Worm (Caenorhabditis elegans) whole organism, L4 larva: ENCODE measurements around the gene F49H6.12.

Source experiments
- F26F4.8 ChIP-seq: fragments of 200-800 bp; sonication (Bioruptor generic); conservative IDR thresholded peaks from 2 replicates; pipeline ENCODE4 v1.3.6; 2022; ENCODE audit warnings: missing genetic modification characterization, missing compliant biosample characterization
- F49E8.2 ChIP-seq: sonication (generic microtip); optimal IDR thresholded peaks from 2 replicates; lab custom pipeline; 2016; ENCODE audit warnings: missing compliant biosample characterization, mild to moderate bottlenecking, missing genetic modification characterization, borderline replicate concordance
- T26A8.4 ChIP-seq: fragments of 200-800 bp; sonication (Bioruptor generic); IDR thresholded peaks from 2 replicates; pipeline ENCODE4 v1.3.6; 2022; ENCODE audit warnings: missing genetic modification characterization, missing compliant biosample characterization
- aly-2 ChIP-seq: sonication (generic microtip); optimal IDR thresholded peaks from 2 replicates; lab custom pipeline; 2018; ENCODE audit warnings: missing biosample characterization, missing genetic modification characterization
- ceh-20 ChIP-seq: fragments of 200-800 bp; sonication (Bioruptor generic); IDR thresholded peaks from 2 replicates; pipeline ENCODE4 v1.3.6; 2022; ENCODE audit warnings: missing genetic modification reagents, missing genetic modification characterization, missing compliant biosample characterization
- ctbp-1 ChIP-seq: fragments of 200-800 bp; sonication (Bioruptor generic); IDR thresholded peaks from 2 replicates; pipeline ENCODE4 v1.3.6; 2022; ENCODE audit warnings: missing genetic modification reagents, missing genetic modification characterization, missing compliant biosample characterization
- daf-8 ChIP-seq: fragments of 200-800 bp; sonication (Bioruptor generic); IDR thresholded peaks from 2 replicates; pipeline ENCODE4 v1.3.6; 2022; ENCODE audit warnings: missing genetic modification characterization, missing compliant biosample characterization
- dmd-8 ChIP-seq: fragments of 200-800 bp; sonication (Bioruptor generic); IDR thresholded peaks from 2 replicates; pipeline ENCODE4 v1.3.6; 2022; ENCODE audit warnings: missing genetic modification characterization, missing compliant biosample characterization
- dpl-1 ChIP-seq: fragments of 150-350 bp; optimal IDR thresholded peaks from 2 replicates; lab custom pipeline; 2014; ENCODE audit warnings: missing biosample characterization, missing genetic modification reagents, missing genetic modification characterization
- dve-1 ChIP-seq: sonication (generic microtip); optimal IDR thresholded peaks from 2 replicates; lab custom pipeline; 2017; ENCODE audit warnings: antibody characterized with exemption, mild to moderate bottlenecking, missing genetic modification characterization, missing compliant biosample characterization; ENCODE audit not compliant: insufficient read depth
- gei-8 ChIP-seq: fragments of 200-800 bp; sonication (Bioruptor generic); optimal IDR thresholded peaks from 2 replicates; lab custom pipeline; 2018; ENCODE audit warnings: mild to moderate bottlenecking, missing genetic modification characterization, missing compliant biosample characterization
- hlh-11 ChIP-seq: fragments of 200-800 bp; sonication (Bioruptor generic); optimal IDR thresholded peaks from 2 replicates; lab custom pipeline; 2018; ENCODE audit warnings: mild to moderate bottlenecking, missing genetic modification characterization, missing compliant biosample characterization
- lim-7 ChIP-seq: fragments of 200-800 bp; sonication (Bioruptor generic); IDR thresholded peaks from 2 replicates; pipeline ENCODE4 v1.3.6; 2022; ENCODE audit warnings: missing genetic modification characterization, missing compliant biosample characterization
- lin-13 ChIP-seq: fragments of 150-350 bp; optimal IDR thresholded peaks from 2 replicates; lab custom pipeline; 2014; ENCODE audit warnings: missing biosample characterization, missing genetic modification reagents, missing genetic modification characterization
- lin-15B ChIP-seq: fragments of 150-350 bp; sonication (generic microtip); optimal IDR thresholded peaks from 3 replicates; lab custom pipeline; 2014; ENCODE audit warnings: missing biosample characterization, missing genetic modification characterization
- mdl-1 ChIP-seq, 2 experiments: fragments of 150-350 bp in 1 of 2; sonication (generic microtip) in 1 of 2; optimal IDR thresholded peaks; 2 replicates each; lab custom pipeline; 2014 to 2017; ENCODE audit warnings: missing biosample characterization in 2 of 2, missing genetic modification characterization in 2 of 2
- nhr-48 ChIP-seq: sonication (generic microtip); optimal IDR thresholded peaks from 2 replicates; lab custom pipeline; 2016; ENCODE audit warnings: mild to moderate bottlenecking, missing genetic modification characterization, missing compliant biosample characterization
- nhr-76 ChIP-seq: fragments of 150-350 bp; optimal IDR thresholded peaks from 2 replicates; lab custom pipeline; 2014; ENCODE audit warnings: missing biosample characterization, missing genetic modification characterization
- pha-4 ChIP-seq, 2 experiments: fragments of 150-350 bp in 1 of 2; fragments of 200-800 bp in 1 of 2; sonication (Bioruptor generic) in 1 of 2; IDR thresholded peaks in 1 of 2; optimal IDR thresholded peaks in 1 of 2; 2 replicates each; pipeline versions ENCODE4 v1.3.6 to Lab custom; 2014 to 2022; ENCODE audit warnings: missing genetic modification characterization in 2 of 2, missing genetic modification reagents in 2 of 2, missing biosample characterization in 1 of 2, missing compliant biosample characterization in 1 of 2
- rbr-2 ChIP-seq: sonication (generic microtip); optimal IDR thresholded peaks from 2 replicates; lab custom pipeline; 2016; ENCODE audit warnings: missing genotype, missing genetic modification characterization, missing compliant biosample characterization
- sdz-12 ChIP-seq: fragments of 200-800 bp; sonication (Bioruptor generic); optimal IDR thresholded peaks from 2 replicates; lab custom pipeline; 2018; ENCODE audit warnings: mild to moderate bottlenecking, missing genetic modification characterization, missing compliant biosample characterization
- set-16 ChIP-seq: fragments of 200-800 bp; sonication (Bioruptor generic); IDR thresholded peaks from 2 replicates; pipeline ENCODE4 v1.3.6; 2022; ENCODE audit warnings: missing genetic modification reagents, missing genetic modification characterization, missing compliant biosample characterization
- snpc-1.2 ChIP-seq: fragments of 200-800 bp; sonication (Bioruptor generic); IDR thresholded peaks from 2 replicates; pipeline ENCODE4 v1.3.6; 2022; ENCODE audit warnings: missing genetic modification reagents, missing genetic modification characterization, missing compliant biosample characterization
- spr-1 ChIP-seq: sonication (generic microtip); optimal IDR thresholded peaks from 2 replicates; lab custom pipeline; 2016; ENCODE audit warnings: mild to moderate bottlenecking, missing genetic modification characterization, missing compliant biosample characterization
- tag-97 ChIP-seq: fragments of 200-800 bp; sonication (Bioruptor generic); IDR thresholded peaks from 2 replicates; pipeline ENCODE4 v1.3.6; 2022; ENCODE audit warnings: missing genetic modification characterization, missing compliant biosample characterization
- unc-130 ChIP-seq: sonication (generic microtip); optimal IDR thresholded peaks from 2 replicates; lab custom pipeline; 2016; ENCODE audit warnings: missing genetic modification reagents, missing genetic modification characterization, missing compliant biosample characterization
- unc-62 ChIP-seq, 3 experiments: fragments of 150-350 bp in 1 of 3; sonication (generic microtip); optimal IDR thresholded peaks in 2 of 3; peaks in 1 of 3; 1 replicate in 1 of 3; 2 replicates in 2 of 3; lab custom pipeline; 2014 to 2017; ENCODE audit warnings: missing biosample characterization in 3 of 3, missing genetic modification characterization in 3 of 3, missing genetic modification reagents in 3 of 3, missing genotype in 1 of 3
- zfp-3 ChIP-seq: fragments of 200-800 bp; sonication (Bioruptor generic); conservative IDR thresholded peaks from 2 replicates; pipeline ENCODE4 v1.3.6; 2022; ENCODE audit warnings: missing genetic modification reagents, missing genetic modification characterization, missing compliant biosample characterization
- zip-11 ChIP-seq: fragments of 200-800 bp; sonication (Bioruptor generic); IDR thresholded peaks from 2 replicates; pipeline ENCODE4 v1.3.6; 2022; ENCODE audit warnings: missing genetic modification characterization, missing compliant biosample characterization
- zip-2 ChIP-seq: fragments of 150-350 bp; optimal IDR thresholded peaks from 2 replicates; lab custom pipeline; 2014; ENCODE audit warnings: missing biosample characterization, missing genetic modification characterization
- ztf-11 ChIP-seq: fragments of 150-350 bp; optimal IDR thresholded peaks from 2 replicates; lab custom pipeline; 2014; ENCODE audit warnings: missing biosample characterization, missing genetic modification characterization
- ztf-7 ChIP-seq: fragments of 150-350 bp; optimal IDR thresholded peaks from 2 replicates; lab custom pipeline; 2014; ENCODE audit warnings: missing biosample characterization, missing genetic modification characterization

The F49H6.12 gene

ce11 chrV:16980368-16980767 is 40.9 kb downstream of the F49H6.12 start, which contains the start of gene srz-54:
srz-54 (plus strand) TSS chrV:16980668.
- no peak for TF ChIP-seq set-16 (GFP tag; lab: Robert Waterston, UW)
- no peak for TF ChIP-seq nhr-48
- no peak for TF ChIP-seq ceh-20 (GFP tag; lab: Robert Waterston, UW)

- no peak for TF ChIP-seq rbr-2 (tag; lab: Kevin White, UChicago)
- no peak for TF ChIP-seq ctbp-1
- TF ChIP-seq ztf-7 (tag; lab: Kevin White, UChicago): no peak
- TF ChIP-seq unc-130 (GFP tag; lab: Kevin White, UChicago): no peak
- TF ChIP-seq gei-8 (GFP tag; lab: Kevin White, UChicago): no peak
- TF ChIP-seq F49E8.2 (tag; lab: Kevin White, UChicago): no peak
- TF ChIP-seq F26F4.8 (GFP tag; lab: Robert Waterston, UW): no peak
- TF ChIP-seq nhr-76 (tag; lab: Kevin White, UChicago): no peak
- TF ChIP-seq T26A8.4 (GFP tag; lab: Robert Waterston, UW): no peak
Measured at ce11 chrV:16974919-16975318, 46.3 kb downstream of the F49H6.12 start, which contains the start of gene srx-54. srx-54 (plus strand) TSS chrV:16975219.

- TF ChIP-seq tag-97 (GFP tag; lab: Robert Waterston, UW): no peak
- no peak for TF ChIP-seq sdz-12 (GFP tag; lab: Kevin White, UChicago)
- no peak for TF ChIP-seq pha-4 (GFP tag; IDR thresholded peaks at IDR 0.05; lab: Robert Waterston, UW)
- TF ChIP-seq pha-4 (tag; optimal IDR thresholded peaks at IDR 0.05; lab: Kevin White, UChicago): no peak
- TF ChIP-seq lin-13 (GFP tag; lab: Kevin White, UChicago): no peak
- TF ChIP-seq unc-62 (GFP tag; optimal IDR thresholded peaks at IDR 0.05 in 1 of 2; lab: Kevin White, UChicago): peak in 1 of 2 experiments; percentile 91
- TF ChIP-seq unc-62 (tag; optimal IDR thresholded peaks at IDR 0.05; lab: Kevin White, UChicago): no peak
- no peak for TF ChIP-seq snpc-1.2
Measured at ce11 chrV:16973338-16973737, 47.9 kb downstream of the F49H6.12 start.

ce11 chrV:16972134-16972533 is 49.1 kb downstream of the F49H6.12 start, which contains the start of gene srh-119:
srh-119 (plus strand) TSS chrV:16972434.
- TF ChIP-seq zip-11 (GFP tag; lab: Robert Waterston, UW) (no peak), daf-8 (no peak), dpl-1 (GFP tag; lab: Kevin White, UChicago) (no peak), lim-7 (GFP tag; lab: Robert Waterston, UW) (no peak), dve-1 (tag; lab: Kevin White, UChicago) (no peak), ztf-11 (tag; lab: Kevin White, UChicago) (no peak), spr-1 (tag; lab: Kevin White, UChicago) (no peak), unc-130 (GFP tag; lab: Kevin White, UChicago) (no peak), aly-2 (tag; lab: Kevin White, UChicago) (no peak), set-16 (GFP tag; lab: Robert Waterston, UW) (no peak), lin-15B (tag; lab: Kevin White, UChicago) (no peak), zip-2 (tag; lab: Kevin White, UChicago) (no peak), hlh-11 (tag; lab: Kevin White, UChicago) (no peak), dmd-8 (no peak), mdl-1 (tag; optimal IDR thresholded peaks at IDR 0.05; lab: Kevin White, UChicago) (no peak), zfp-3 (no peak)
